Worm (Caenorhabditis elegans): Measurements from ENCODE around the gene nhr-44.

The nhr-44 gene

DNA sequence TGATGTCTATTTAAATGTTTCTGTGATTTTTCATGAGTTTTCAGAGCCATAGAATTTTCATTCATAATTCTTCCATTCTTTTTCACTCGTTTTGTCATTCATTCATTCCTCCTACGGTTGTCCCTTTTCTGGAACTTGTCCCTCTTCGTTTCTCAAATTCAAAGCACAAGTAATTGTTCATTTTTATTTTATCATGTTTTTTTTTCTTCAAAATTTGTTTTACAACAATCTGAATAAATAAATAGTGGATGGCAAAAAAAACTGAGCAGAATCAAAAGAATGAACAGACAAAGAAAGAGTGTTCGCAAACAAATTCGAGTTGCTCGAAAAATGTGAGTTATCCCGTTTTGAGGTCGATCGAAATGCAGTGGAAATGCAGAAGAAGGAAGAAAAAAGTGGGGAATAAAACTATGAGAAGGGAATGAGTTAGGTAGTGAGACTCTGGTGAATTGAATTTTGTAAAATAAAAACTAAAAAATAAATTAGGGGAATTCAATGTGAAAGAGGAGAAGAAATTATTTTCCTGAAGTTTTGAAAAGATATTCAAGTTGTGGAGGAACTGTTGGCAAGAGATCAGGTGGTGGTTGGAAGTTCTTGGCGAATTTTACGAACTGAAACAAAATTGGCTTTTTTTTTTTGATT, 24.4 kb downstream of the nhr-44 start:
- no peak for TF ChIP-seq fkh-2 (tag; optimal IDR thresholded peaks at IDR 0.05)
- no peak for TF ChIP-seq R02D3.7 (tag; optimal IDR thresholded peaks at IDR 0.05)
- no peak for TF ChIP-seq fos-1 (tag; optimal IDR thresholded peaks at IDR 0.05)
- TF ChIP-seq pha-4 (tag; optimal IDR thresholded peaks at IDR 0.05), result peak; percentile 35
- TF ChIP-seq lsy-12 (tag; optimal IDR thresholded peaks at IDR 0.05), result peak; percentile 1
- TF ChIP-seq eor-1 (tag; optimal IDR thresholded peaks at IDR 0.05), result no peak
- TF ChIP-seq nhr-25 (tag; optimal IDR thresholded peaks at IDR 0.05), result peak; percentile 27
- no peak for TF ChIP-seq ZK546.5 (tag; optimal IDR thresholded peaks at IDR 0.05)
- peak; percentile 39 for TF ChIP-seq ztf-4 (tag; optimal IDR thresholded peaks at IDR 0.05)
- TF ChIP-seq nhr-12 (tag; optimal IDR thresholded peaks at IDR 0.05), result no peak
- peak; percentile 98 for TF ChIP-seq ama-1 (optimal IDR thresholded peaks at IDR 0.05)
- TF ChIP-seq ceh-16 (tag; optimal IDR thresholded peaks at IDR 0.05), result no peak
- no peak for TF ChIP-seq egl-5 (tag; optimal IDR thresholded peaks at IDR 0.05)
- TF ChIP-seq elt-2 (tag; optimal IDR thresholded peaks at IDR 0.05), result peak; percentile 32
- TF ChIP-seq nhr-23 (tag; optimal IDR thresholded peaks at IDR 0.05), result no peak
- TF ChIP-seq nfya-1 (tag; optimal IDR thresholded peaks at IDR 0.05; ENCODE audit: insufficient read depth), result peak; percentile 18

ce11 chrV:8938943-8939342, 25.0 kb downstream of the nhr-44 start:
- TF ChIP-seq ama-1 (optimal IDR thresholded peaks at IDR 0.05) (peak; percentile 76), lin-39 (tag; optimal IDR thresholded peaks at IDR 0.05) (no peak), nhr-43 (tag; optimal IDR thresholded peaks at IDR 0.05; ENCODE audit: poor library complexity, severe bottlenecking) (peak; percentile 8)

- no peak for TF ChIP-seq lsy-12 (tag; optimal IDR thresholded peaks at IDR 0.05)
- TF ChIP-seq elt-3 (tag; optimal IDR thresholded peaks at IDR 0.05), result no peak
- TF ChIP-seq ama-1 (optimal IDR thresholded peaks at IDR 0.05), result peak; percentile 81
Observed at ce11 chrV:8938445-8938844, 25.5 kb downstream of the nhr-44 start.

- TF ChIP-seq nfya-1 (tag; optimal IDR thresholded peaks at IDR 0.05; ENCODE audit: insufficient read depth) (no peak), ama-1 (optimal IDR thresholded peaks at IDR 0.05) (peak; percentile 64)
Observed at ce11 chrV:8937476-8938249, 26.2 kb downstream of the nhr-44 start.

DNA sequence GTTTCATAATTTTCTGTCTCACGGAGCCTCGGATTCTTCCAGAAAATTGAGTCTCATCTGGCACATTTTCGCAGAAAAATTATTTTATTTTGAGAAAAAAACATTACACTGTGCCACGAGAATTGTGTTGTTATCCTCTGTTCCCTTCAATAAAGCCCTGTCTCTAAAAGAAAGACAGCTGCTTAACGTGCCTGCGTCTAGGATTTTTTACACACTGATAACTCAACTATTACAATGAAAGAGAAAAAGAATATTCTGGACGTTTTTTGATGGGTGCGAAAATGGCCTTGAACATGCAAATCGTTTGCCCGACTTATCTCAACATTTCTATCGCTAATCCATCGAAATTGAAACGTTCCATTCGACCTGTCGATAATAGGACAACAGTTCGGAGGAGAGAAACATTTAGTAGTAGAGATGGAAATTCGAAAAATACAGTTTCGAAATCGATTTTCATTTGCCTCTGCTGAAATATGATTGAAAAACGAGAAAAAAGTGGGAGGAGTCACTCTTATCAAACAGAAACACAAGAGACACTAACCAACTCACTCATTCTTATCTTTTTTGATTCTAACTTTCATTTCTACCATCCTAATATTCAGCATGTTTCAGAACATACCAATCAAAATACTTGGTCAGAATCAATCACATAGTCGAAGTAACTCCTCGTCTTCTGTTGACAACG, 27.0 kb downstream of the nhr-44 start:
- TF ChIP-seq daf-12 (tag; optimal IDR thresholded peaks at IDR 0.05), result no peak
- TF ChIP-seq ceh-28 (tag; optimal IDR thresholded peaks at IDR 0.05), result peak; percentile 13
- TF ChIP-seq elt-2 (tag; optimal IDR thresholded peaks at IDR 0.05), result peak; percentile 67
- peak; percentile 44 for TF ChIP-seq nhr-23 (tag; optimal IDR thresholded peaks at IDR 0.05)
- no peak for TF ChIP-seq fos-1 (tag; optimal IDR thresholded peaks at IDR 0.05)
- TF ChIP-seq pqm-1 (tag; optimal IDR thresholded peaks at IDR 0.05), result peak; percentile 33
- TF ChIP-seq nfya-1 (tag; optimal IDR thresholded peaks at IDR 0.05; ENCODE audit: insufficient read depth), result peak; percentile 29
- no peak for TF ChIP-seq ztf-11 (tag; optimal IDR thresholded peaks at IDR 0.05)
- peak; percentile 76 for TF ChIP-seq nhr-25 (tag; optimal IDR thresholded peaks at IDR 0.05)
- TF ChIP-seq egl-5 (tag; optimal IDR thresholded peaks at IDR 0.05), result no peak

DNA sequence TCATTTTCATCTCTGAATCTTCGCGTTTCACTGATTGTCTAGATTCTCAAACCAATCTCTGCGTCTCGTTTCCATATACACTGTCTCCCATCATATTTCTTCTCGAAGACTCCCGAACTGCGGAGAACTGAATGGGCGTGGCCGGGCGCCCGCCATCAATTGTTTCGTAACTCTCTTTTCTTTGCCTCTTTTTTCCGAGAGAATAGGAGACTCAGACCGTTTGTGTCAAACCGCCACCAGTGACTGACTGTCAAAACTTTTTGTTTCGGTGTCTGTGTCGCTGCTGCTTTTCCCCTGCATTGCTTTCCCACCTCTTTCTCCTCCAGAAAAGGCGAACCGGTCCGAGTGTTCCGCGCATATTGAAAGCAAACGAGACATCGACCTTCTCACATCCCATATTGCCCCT, 27.7 kb downstream of the nhr-44 start, which contains the start of gene unc-23:
Gene unc-23, plus strand, starts transcription at position 176 of the 406 bp plus-strand sequence.
- TF ChIP-seq zag-1 (tag; optimal IDR thresholded peaks at IDR 0.05), result no peak
- no peak for TF ChIP-seq nhr-77 (tag; optimal IDR thresholded peaks at IDR 0.05)
- TF ChIP-seq egl-5 (tag; optimal IDR thresholded peaks at IDR 0.05), result no peak
- no peak for TF ChIP-seq nhr-67 (tag; optimal IDR thresholded peaks at IDR 0.05)
- peak in 1 of 2 experiments; percentile 51 for TF ChIP-seq eor-1 (tag; optimal IDR thresholded peaks at IDR 0.05)
- TF ChIP-seq egl-27 (tag; optimal IDR thresholded peaks at IDR 0.05), result peak; percentile 50
- TF ChIP-seq nhr-43 (tag; optimal IDR thresholded peaks at IDR 0.05; ENCODE audit: poor library complexity, severe bottlenecking), result peak; percentile 90
- TF ChIP-seq aly-2 (tag; optimal IDR thresholded peaks at IDR 0.05), result no peak
- TF ChIP-seq ceh-9 (tag; optimal IDR thresholded peaks at IDR 0.05), result no peak
- no peak for TF ChIP-seq skn-1 (tag; optimal IDR thresholded peaks at IDR 0.05)
- TF ChIP-seq ceh-16 (tag; optimal IDR thresholded peaks at IDR 0.05), result no peak
- peak; percentile 86 for TF ChIP-seq jun-1 (tag; optimal IDR thresholded peaks at IDR 0.05)
- no peak for TF ChIP-seq nhr-76 (tag; optimal IDR thresholded peaks at IDR 0.05)
- TF ChIP-seq sea-2 (GFP tag; optimal IDR thresholded peaks at IDR 0.05), result no peak
- TF ChIP-seq lin-15B (tag; optimal IDR thresholded peaks at IDR 0.05), result peak; percentile 26
- TF ChIP-seq lin-39 (tag; optimal IDR thresholded peaks at IDR 0.05), result peak; percentile 44
- TF ChIP-seq pqm-1 (tag; optimal IDR thresholded peaks at IDR 0.05), result peak; percentile 35
- TF ChIP-seq fkh-10 (GFP tag; optimal IDR thresholded peaks at IDR 0.05), result no peak
- TF ChIP-seq mdl-1 (tag; optimal IDR thresholded peaks at IDR 0.05), result no peak
- TF ChIP-seq nhr-237 (tag; optimal IDR thresholded peaks at IDR 0.05), result no peak
- TF ChIP-seq ceh-28 (tag; optimal IDR thresholded peaks at IDR 0.05), result peak; percentile 80
- TF ChIP-seq nhr-28 (tag; optimal IDR thresholded peaks at IDR 0.05), result no peak
- no peak for TF ChIP-seq ztf-11 (tag; optimal IDR thresholded peaks at IDR 0.05)
- TF ChIP-seq elt-3 (tag; optimal IDR thresholded peaks at IDR 0.05), result peak; percentile 31 to 67 (median 56)
- TF ChIP-seq nhr-12 (tag; optimal IDR thresholded peaks at IDR 0.05), result no peak
